Fruit fly (Drosophila melanogaster) whole organism, prepupa: ENCODE results near the gene Cpr65Ax1.

Experiments used
- Blimp-1 ChIP-seq: fragments of 200-800 bp; sonication (Bioruptor generic); optimal IDR thresholded peaks from 3 replicates; lab custom pipeline; 2017; ENCODE audit warnings: missing biosample characterization, missing genetic modification characterization, mild to moderate bottlenecking, moderate library complexity, missing genetic modification reagents
- CG10631 ChIP-seq: fragments of 200-800 bp; sonication (Bioruptor generic); optimal IDR thresholded peaks from 2 replicates; lab custom pipeline; 2016; ENCODE audit warnings: missing biosample characterization, missing genetic modification characterization
- CG10669 ChIP-seq: fragments of 200-800 bp; sonication (Bioruptor generic); optimal IDR thresholded peaks from 3 replicates; lab custom pipeline; 2018; ENCODE audit warnings: missing biosample characterization, mild to moderate bottlenecking, missing genetic modification characterization, moderate library complexity
- CG11294 ChIP-seq: fragments of 200-800 bp; sonication (Bioruptor generic); IDR thresholded peaks from 2 replicates; pipeline ENCODE4 v1.3.6; 2022; ENCODE audit warnings: missing biosample characterization, missing genetic modification characterization
- CG11762 ChIP-seq: fragments of 200-800 bp; sonication (Bioruptor generic); optimal IDR thresholded peaks from 3 replicates; lab custom pipeline; 2016; ENCODE audit warnings: missing biosample characterization, missing genetic modification characterization; ENCODE audit not compliant: insufficient read depth
- CG11902 ChIP-seq: fragments of 200-800 bp; sonication (Bioruptor generic); optimal IDR thresholded peaks from 3 replicates; lab custom pipeline; 2016; ENCODE audit warnings: missing biosample characterization, missing genetic modification characterization
- CG15336 ChIP-seq: fragments of 200-800 bp; sonication (Bioruptor generic); IDR thresholded peaks from 2 replicates; pipeline ENCODE4 v1.3.6; 2022; ENCODE audit warnings: missing biosample characterization, missing genetic modification characterization
- CG1621 ChIP-seq: fragments of 200-800 bp; sonication (Bioruptor generic); optimal IDR thresholded peaks from 3 replicates; lab custom pipeline; 2018; ENCODE audit warnings: missing biosample characterization, mild to moderate bottlenecking, missing genetic modification characterization
- CG34406 ChIP-seq: fragments of 200-800 bp; sonication (Bioruptor generic); optimal IDR thresholded peaks from 3 replicates; lab custom pipeline; 2016; ENCODE audit warnings: missing biosample characterization, missing genetic modification characterization
- CG3919 ChIP-seq: fragments of 200-800 bp; sonication (Bioruptor generic); optimal IDR thresholded peaks from 3 replicates; lab custom pipeline; 2016; ENCODE audit warnings: missing biosample characterization, missing genetic modification characterization
- CG6163 ChIP-seq: fragments of 200-800 bp; sonication (Bioruptor generic); IDR thresholded peaks from 3 replicates; pipeline ENCODE4 v1.3.6; 2022; ENCODE audit warnings: missing biosample characterization, missing genetic modification characterization
- CG6792 ChIP-seq: fragments of 200-800 bp; sonication (Bioruptor generic); optimal IDR thresholded peaks from 3 replicates; lab custom pipeline; 2016; ENCODE audit warnings: missing biosample characterization, missing genetic modification characterization
- CG6808 ChIP-seq: fragments of 200-800 bp; sonication (Bioruptor generic); optimal IDR thresholded peaks from 3 replicates; lab custom pipeline; 2017; ENCODE audit warnings: missing biosample characterization, missing genetic modification characterization, mild to moderate bottlenecking, moderate library complexity, missing genetic modification reagents
- CG6854 ChIP-seq: fragments of 200-800 bp; sonication (Bioruptor generic); optimal IDR thresholded peaks from 2 replicates; lab custom pipeline; 2017; ENCODE audit warnings: missing biosample characterization, mild to moderate bottlenecking, missing genetic modification characterization
- CG8119 ChIP-seq: fragments of 200-800 bp; sonication (Bioruptor generic); IDR thresholded peaks from 3 replicates; pipeline ENCODE4 v1.3.6; 2022; ENCODE audit warnings: missing biosample characterization, missing genetic modification characterization
- CG8319 ChIP-seq: fragments of 200-800 bp; sonication (Bioruptor generic); optimal IDR thresholded peaks from 3 replicates; lab custom pipeline; 2016; ENCODE audit warnings: missing biosample characterization, missing genetic modification characterization
- CG8632 ChIP-seq: fragments of 200-800 bp; sonication (Bioruptor generic); optimal IDR thresholded peaks from 3 replicates; lab custom pipeline; 2016; ENCODE audit warnings: missing biosample characterization, missing genetic modification characterization
- CG9139 ChIP-seq: fragments of 200-800 bp; sonication (Bioruptor generic); optimal IDR thresholded peaks from 3 replicates; lab custom pipeline; 2017; ENCODE audit warnings: missing biosample characterization, mild to moderate bottlenecking, missing genetic modification characterization
- Ets21C ChIP-seq: fragments of 200-800 bp; sonication (Bioruptor generic); optimal IDR thresholded peaks from 3 replicates; lab custom pipeline; 2016; ENCODE audit warnings: missing biosample characterization, missing genetic modification characterization
- Ets96B ChIP-seq: fragments of 200-800 bp; optimal IDR thresholded peaks from 2 replicates; lab custom pipeline; 2019; ENCODE audit warnings: missing biosample characterization, mild to moderate bottlenecking, missing genetic modification characterization, moderate library complexity
- Gug ChIP-seq: fragments of 200-800 bp; sonication (Bioruptor generic); IDR thresholded peaks from 2 replicates; pipeline ENCODE4 v1.3.6; 2022; ENCODE audit warnings: missing biosample characterization, missing genetic modification characterization
- Hr38 ChIP-seq: sonication (Bioruptor generic); optimal IDR thresholded peaks from 2 replicates; lab custom pipeline; 2016; ENCODE audit warnings: missing biosample characterization, missing genetic modification characterization
- Hr4 ChIP-seq: fragments of 200-800 bp; sonication (Bioruptor generic); optimal IDR thresholded peaks from 3 replicates; lab custom pipeline; 2016; ENCODE audit warnings: missing biosample characterization, missing genetic modification characterization
- Lpt ChIP-seq: fragments of 200-800 bp; sonication (Bioruptor generic); optimal IDR thresholded peaks from 3 replicates; lab custom pipeline; 2016; ENCODE audit warnings: missing biosample characterization, missing genetic modification characterization
- OdsH ChIP-seq: fragments of 200-800 bp; sonication (Bioruptor generic); optimal IDR thresholded peaks from 3 replicates; lab custom pipeline; 2016; ENCODE audit warnings: missing biosample characterization, missing genetic modification characterization
- Smox ChIP-seq: fragments of 200-800 bp; sonication (Bioruptor generic); optimal IDR thresholded peaks from 3 replicates; lab custom pipeline; 2016; ENCODE audit warnings: missing biosample characterization, missing genetic modification characterization
- Sox102F ChIP-seq: fragments of 200-800 bp; sonication (Bioruptor generic); optimal IDR thresholded peaks from 2 replicates; lab custom pipeline; 2016; ENCODE audit warnings: missing biosample characterization, mild to moderate bottlenecking, missing genetic modification characterization
- Sox15 ChIP-seq: fragments of 200-800 bp; sonication (Bioruptor generic); optimal IDR thresholded peaks from 3 replicates; lab custom pipeline; 2016; ENCODE audit warnings: missing biosample characterization, missing genetic modification characterization
- achi ChIP-seq: fragments of 200-800 bp; sonication (Bioruptor generic); optimal IDR thresholded peaks from 3 replicates; lab custom pipeline; 2016; ENCODE audit warnings: missing biosample characterization, missing genetic modification characterization
- acj6 ChIP-seq: fragments of 200-800 bp; sonication (Bioruptor generic); optimal IDR thresholded peaks from 3 replicates; lab custom pipeline; 2016; ENCODE audit warnings: missing biosample characterization, missing genetic modification characterization
- dac ChIP-seq: fragments of 200-800 bp; sonication (Bioruptor generic); optimal IDR thresholded peaks from 2 replicates; lab custom pipeline; 2017; ENCODE audit warnings: missing biosample characterization, mild to moderate bottlenecking, missing genetic modification characterization
- dsx ChIP-seq: fragments of 200-800 bp; optimal IDR thresholded peaks from 3 replicates; lab custom pipeline; 2019; ENCODE audit warnings: missing biosample characterization, mild to moderate bottlenecking, missing genetic modification characterization, moderate library complexity; ENCODE audit not compliant: poor library complexity, severe bottlenecking
- eg ChIP-seq: fragments of 200-800 bp; sonication (Bioruptor generic); IDR thresholded peaks from 3 replicates; pipeline ENCODE4 v1.3.6; 2022; ENCODE audit warnings: missing biosample characterization, missing genetic modification characterization
- esn ChIP-seq: fragments of 200-800 bp; sonication (Bioruptor generic); optimal IDR thresholded peaks from 2 replicates; lab custom pipeline; 2016; ENCODE audit warnings: missing biosample characterization, mild to moderate bottlenecking, missing genetic modification characterization, moderate library complexity
- fd59A ChIP-seq: fragments of 200-800 bp; sonication (Bioruptor generic); optimal IDR thresholded peaks from 2 replicates; lab custom pipeline; 2017; ENCODE audit warnings: missing biosample characterization, mild to moderate bottlenecking, missing genetic modification characterization, missing genetic modification reagents
- fd85E ChIP-seq: fragments of 200-800 bp; sonication (Bioruptor generic); optimal IDR thresholded peaks from 3 replicates; lab custom pipeline; 2016; ENCODE audit warnings: missing biosample characterization, missing genetic modification characterization
- fkh ChIP-seq: fragments of 200-800 bp; sonication (Bioruptor generic); optimal IDR thresholded peaks from 3 replicates; lab custom pipeline; 2017; ENCODE audit warnings: missing biosample characterization, mild to moderate bottlenecking, missing genetic modification characterization, moderate library complexity
- lz ChIP-seq: fragments of 200-800 bp; sonication (Bioruptor generic); optimal IDR thresholded peaks from 3 replicates; lab custom pipeline; 2016; ENCODE audit warnings: missing biosample characterization, missing genetic modification characterization
- net ChIP-seq: fragments of 200-800 bp; sonication (Bioruptor generic); optimal IDR thresholded peaks from 3 replicates; lab custom pipeline; 2016; ENCODE audit warnings: missing biosample characterization, missing genetic modification characterization
- pdm3 ChIP-seq: fragments of 200-800 bp; sonication (Bioruptor generic); optimal IDR thresholded peaks from 3 replicates; lab custom pipeline; 2016; ENCODE audit warnings: missing biosample characterization, missing genetic modification characterization
- salr ChIP-seq, 2 experiments: fragments of 200-800 bp; sonication (Bioruptor generic); optimal IDR thresholded peaks; 3 replicates each; lab custom pipeline; 2016 to 2018; ENCODE audit warnings: missing biosample characterization in 2 of 2, missing genetic modification characterization in 2 of 2, mild to moderate bottlenecking in 1 of 2
- spab ChIP-seq: fragments of 200-800 bp; sonication (Bioruptor generic); optimal IDR thresholded peaks from 2 replicates; lab custom pipeline; 2017; ENCODE audit warnings: missing biosample characterization, mild to moderate bottlenecking, missing genetic modification characterization, missing genetic modification reagents
- ss ChIP-seq, 2 experiments: fragments of 200-800 bp; sonication (Bioruptor generic); optimal IDR thresholded peaks; 2 replicates in 1 of 2; 3 replicates in 1 of 2; lab custom pipeline; 2017 to 2018; ENCODE audit warnings: mild to moderate bottlenecking in 2 of 2, missing biosample characterization in 2 of 2, missing genetic modification characterization in 2 of 2, moderate library complexity in 1 of 2
- svp ChIP-seq: fragments of 200-800 bp; sonication (Bioruptor generic); peaks from one replicate; lab custom pipeline; 2016; ENCODE audit warnings: missing biosample characterization, missing genetic modification characterization
- topi ChIP-seq: fragments of 200-800 bp; sonication (Bioruptor generic); optimal IDR thresholded peaks from 3 replicates; lab custom pipeline; 2016; ENCODE audit warnings: missing biosample characterization, missing genetic modification characterization
- vri ChIP-seq: fragments of 200-800 bp; sonication (Bioruptor generic); optimal IDR thresholded peaks from 3 replicates; lab custom pipeline; 2016; ENCODE audit warnings: missing biosample characterization, mild to moderate bottlenecking, missing genetic modification characterization

Gene Cpr65Ax1

DNA sequence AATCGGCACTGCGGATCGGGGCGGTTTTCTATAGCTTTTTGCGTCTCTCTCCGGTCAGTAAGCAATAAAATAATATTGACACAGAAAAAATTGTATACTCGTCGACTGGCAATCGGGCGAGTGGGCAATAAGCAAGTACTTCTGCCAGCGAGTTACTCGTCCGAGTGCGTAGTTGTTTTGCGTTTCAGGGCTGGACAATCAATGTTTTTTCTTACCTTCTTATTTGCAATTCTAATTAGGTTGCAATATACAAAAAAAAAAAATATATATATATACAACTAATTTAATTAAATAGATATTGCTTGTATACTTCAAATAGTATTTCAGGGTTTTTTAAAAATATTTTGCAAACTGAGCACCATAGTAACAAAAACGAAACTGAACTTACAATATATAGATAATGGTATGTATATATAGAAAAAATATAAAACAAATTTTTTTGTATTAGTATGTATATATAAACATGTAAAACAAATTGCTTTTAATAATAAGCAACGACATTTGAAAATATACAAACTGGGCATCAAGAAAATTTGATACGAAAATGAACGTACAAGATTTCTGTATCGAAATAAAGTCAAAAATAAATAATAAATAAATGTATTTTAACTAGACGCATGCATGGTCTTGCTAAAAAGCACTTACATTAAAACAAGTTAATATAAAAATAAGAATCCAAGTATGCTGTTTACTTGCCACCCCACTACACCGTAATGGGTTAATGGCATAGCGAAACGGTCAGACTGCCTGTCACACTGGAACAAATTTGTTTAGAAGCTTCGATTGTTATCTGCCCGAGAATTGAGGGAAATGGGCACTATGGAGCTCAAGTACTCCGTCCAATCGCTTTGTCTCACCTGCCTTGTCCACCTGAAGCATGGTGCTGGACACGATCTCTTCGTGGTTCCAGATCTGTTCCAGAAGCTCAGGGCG, 41.5 kb upstream of the Cpr65Ax1 start, which contains the start of the genes D19A and CG7386 (continued):
- peak; percentile 49 for TF ChIP-seq Hr4 (GFP tag; lab: Kevin White, UChicago)
- no peak for TF ChIP-seq CG6808
- TF ChIP-seq acj6 (GFP tag; lab: Kevin White, UChicago): peak; percentile 42
- TF ChIP-seq CG1621 (tag; lab: Kevin White, UChicago): peak; percentile 21
- peak; percentile 25 for TF ChIP-seq CG11762 (GFP tag; lab: Kevin White, UChicago)
- TF ChIP-seq Blimp-1 (GFP tag; lab: Kevin White, UChicago): no peak
- no peak for TF ChIP-seq CG8319
- peak; percentile 20 for TF ChIP-seq Sox15 (GFP tag; lab: Kevin White, UChicago)
- TF ChIP-seq svp (GFP tag; lab: Kevin White, UChicago): peak; percentile 89
- TF ChIP-seq CG11902 (GFP tag; lab: Kevin White, UChicago): peak; percentile 26
- TF ChIP-seq eg: peak; percentile 53; the same call in 2 of the 3 replicates
- TF ChIP-seq CG6854 (GFP tag; lab: Kevin White, UChicago): no peak
- peak; percentile 1 for TF ChIP-seq fd59A (GFP tag; lab: Kevin White, UChicago)
- peak; percentile 56 for TF ChIP-seq lz
- TF ChIP-seq OdsH (GFP tag; lab: Kevin White, UChicago): peak; percentile 37
- peak; percentile 25; the same call in 1 of the 3 replicates for TF ChIP-seq CG8119 (GFP tag; lab: Robert Waterston, UW)
- TF ChIP-seq Ets96B (tag; lab: Kevin White, UChicago): peak; percentile 11
- peak in 1 of 2 experiments; percentile 40 for TF ChIP-seq salr (GFP tag; optimal IDR thresholded peaks at IDR 0.05; lab: Kevin White, UChicago)
- TF ChIP-seq CG15336 (GFP tag; lab: Robert Waterston, UW): peak; percentile 50
- TF ChIP-seq net (GFP tag; lab: Kevin White, UChicago): no peak
- TF ChIP-seq dsx: peak; percentile 19
- peak; percentile 17 to 35 for TF ChIP-seq ss (GFP tag; optimal IDR thresholded peaks at IDR 0.05; lab: Kevin White, UChicago)
- TF ChIP-seq Lpt: peak; percentile 10
- TF ChIP-seq CG10669: no peak

DNA sequence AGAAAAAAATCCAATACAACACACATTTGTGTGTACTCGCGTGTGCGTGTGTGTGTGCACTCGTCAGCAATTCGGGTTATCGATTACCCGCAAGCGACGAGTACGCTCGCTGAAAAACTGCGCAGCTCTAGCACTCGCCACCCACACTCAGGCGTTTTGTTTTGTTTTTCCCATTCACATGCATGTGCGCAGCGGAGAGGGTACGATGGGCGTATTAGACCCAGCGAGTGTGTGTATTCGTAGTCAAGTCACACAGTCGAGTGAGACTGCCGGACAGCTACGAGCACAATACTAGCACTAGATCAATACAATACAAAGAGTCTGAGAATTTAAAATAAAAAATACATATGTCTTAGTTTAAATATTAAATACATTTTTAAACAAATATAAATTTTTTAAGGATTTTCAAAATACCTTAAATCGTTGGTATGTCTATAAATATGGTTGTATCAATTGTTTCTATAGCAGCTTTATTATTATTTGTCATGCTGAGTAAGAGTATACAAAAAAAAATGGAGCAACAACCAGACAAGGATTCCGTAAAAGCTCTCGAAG, 37.2 kb upstream of the Cpr65Ax1 start, which contains the start of the genes D19B and CG43293:
TSS of gene D19B (minus strand) at position 37 of the 555 bp plus-strand sequence.
TSS of gene CG43293 (plus strand) at position 306 of the 555 bp plus-strand sequence.
- TF ChIP-seq Ets21C (GFP tag; lab: Kevin White, UChicago) (peak; percentile 74), CG34406 (GFP tag; lab: Kevin White, UChicago) (peak; percentile 83), CG8632 (GFP tag; lab: Kevin White, UChicago) (peak; percentile 82), CG11294 (GFP tag; lab: Robert Waterston, UW) (peak; percentile 80), fkh (GFP tag; lab: Kevin White, UChicago) (peak; percentile 89), CG1621 (tag; lab: Kevin White, UChicago) (peak; percentile 86), CG15336 (GFP tag; lab: Robert Waterston, UW) (peak; percentile 91), CG11762 (GFP tag; lab: Kevin White, UChicago) (peak; percentile 69), salr (GFP tag; optimal IDR thresholded peaks at IDR 0.05; lab: Kevin White, UChicago) (peak; percentile 76 to 80), esn (peak; percentile 90), fd85E (peak; percentile 51), CG10669 (peak; percentile 85), pdm3 (GFP tag; lab: Kevin White, UChicago) (peak; percentile 86), CG6808 (peak; percentile 76), vri (no peak), ss (GFP tag; optimal IDR thresholded peaks at IDR 0.05; lab: Kevin White, UChicago) (no peak), dac (peak; percentile 85), CG9139 (peak; percentile 69), CG6792 (GFP tag; lab: Kevin White, UChicago) (peak; percentile 85), CG10631 (GFP tag; lab: Kevin White, UChicago) (peak; percentile 88), spab (GFP tag; lab: Kevin White, UChicago) (peak; percentile 81), Hr38 (GFP tag; lab: Kevin White, UChicago) (no peak), net (GFP tag; lab: Kevin White, UChicago) (peak; percentile 93), CG3919 (GFP tag; lab: Kevin White, UChicago) (peak; percentile 93), Smox (GFP tag; lab: Kevin White, UChicago) (peak; percentile 83), achi (peak; percentile 90), Gug (GFP tag; lab: Robert Waterston, UW) (peak; percentile 72), CG6163 (peak; percentile 91), Blimp-1 (GFP tag; lab: Kevin White, UChicago) (no peak), topi (GFP tag; lab: Kevin White, UChicago) (peak; percentile 83), Sox102F (GFP tag; lab: Kevin White, UChicago) (peak; percentile 88), Ets96B (tag; lab: Kevin White, UChicago) (peak; percentile 83)
